Fruit fly (Drosophila melanogaster) whole organism, embryonic: ENCODE measurements around the gene CG31265.

Experiments used
- ATbp ChIP-seq: fragments of 200-800 bp; sonication (Bioruptor generic); optimal IDR thresholded peaks from 2 replicates; lab custom pipeline; 2017; ENCODE audit warnings: missing biosample characterization, mild to moderate bottlenecking, missing genetic modification characterization, missing genetic modification reagents
- Aef1 ChIP-seq: fragments of 200-800 bp; sonication (Bioruptor generic); IDR thresholded peaks from 3 replicates; pipeline ENCODE4 v1.3.6; 2022; ENCODE audit warnings: missing biosample characterization, missing genetic modification characterization
- BEAF-32 ChIP-seq: fragments of 200-800 bp; sonication (Bioruptor generic); optimal IDR thresholded peaks from 3 replicates; lab custom pipeline; 2017; ENCODE audit warnings: missing biosample characterization, missing genetic modification characterization, mild to moderate bottlenecking, moderate library complexity, missing genetic modification reagents
- CG10654 ChIP-seq: fragments of 200-800 bp; sonication (Bioruptor generic); optimal IDR thresholded peaks from 2 replicates; lab custom pipeline; 2016; ENCODE audit warnings: missing biosample characterization, missing genetic modification characterization
- CG11723 ChIP-seq: fragments of 200-800 bp; sonication (Bioruptor generic); optimal IDR thresholded peaks from 2 replicates; lab custom pipeline; 2017; ENCODE audit warnings: missing biosample characterization, mild to moderate bottlenecking, missing genetic modification characterization
- CG13424 ChIP-seq: fragments of 200-800 bp; sonication (Bioruptor generic); optimal IDR thresholded peaks from 2 replicates; lab custom pipeline; 2019; ENCODE audit warnings: missing biosample characterization, mild to moderate bottlenecking, missing genetic modification characterization, moderate library complexity
- CG14014 ChIP-seq: fragments of 200-800 bp; sonication (Bioruptor generic); IDR thresholded peaks from 2 replicates; pipeline ENCODE4 v1.3.6; 2022; ENCODE audit warnings: missing biosample characterization, missing genetic modification characterization
- CG15011 ChIP-seq: fragments of 200-800 bp; sonication (Bioruptor generic); optimal IDR thresholded peaks from 3 replicates; lab custom pipeline; 2018; ENCODE audit warnings: missing biosample characterization, mild to moderate bottlenecking, missing genetic modification characterization
- CG16813 ChIP-seq: fragments of 200-800 bp; sonication (Bioruptor generic); IDR thresholded peaks from 3 replicates; pipeline ENCODE4 v1.3.6; 2022; ENCODE audit warnings: missing biosample characterization, missing genetic modification characterization; ENCODE audit not compliant: partially characterized antibody
- CG18764 ChIP-seq: fragments of 200-800 bp; sonication (Bioruptor generic); optimal IDR thresholded peaks from 3 replicates; lab custom pipeline; 2016; ENCODE audit warnings: missing biosample characterization, missing genetic modification characterization
- CG2875 ChIP-seq: fragments of 200-800 bp; sonication (Bioruptor generic); optimal IDR thresholded peaks from 2 replicates; lab custom pipeline; 2017; ENCODE audit warnings: missing biosample characterization, mild to moderate bottlenecking, missing genetic modification characterization, missing genetic modification reagents
- CG33557 ChIP-seq: fragments of 200-800 bp; sonication (Bioruptor generic); optimal IDR thresholded peaks from 2 replicates; lab custom pipeline; 2019; ENCODE audit warnings: missing biosample characterization, mild to moderate bottlenecking, missing genetic modification characterization, moderate library complexity
- CG3407 ChIP-seq: fragments of 200-800 bp; sonication (Bioruptor generic); optimal IDR thresholded peaks from 2 replicates; lab custom pipeline; 2018; ENCODE audit warnings: missing biosample characterization, mild to moderate bottlenecking, missing genetic modification characterization
- CG34224 ChIP-seq: fragments of 200-800 bp; sonication (Bioruptor generic); IDR thresholded peaks from 3 replicates; pipeline ENCODE4 v1.3.6; 2022; ENCODE audit warnings: missing biosample characterization, missing genetic modification characterization; ENCODE audit not compliant: partially characterized antibody
- CG4328 ChIP-seq: fragments of 200-800 bp; sonication (Bioruptor generic); optimal IDR thresholded peaks from 3 replicates; lab custom pipeline; 2017; ENCODE audit warnings: missing biosample characterization, missing genetic modification reagents, missing genetic modification characterization
- CG5180 ChIP-seq: fragments of 200-800 bp; sonication (Bioruptor generic); optimal IDR thresholded peaks from 3 replicates; lab custom pipeline; 2017; ENCODE audit warnings: missing biosample characterization, missing genetic modification characterization, mild to moderate bottlenecking, moderate library complexity, missing genetic modification reagents
- CG5245 ChIP-seq: fragments of 200-800 bp; sonication (Bioruptor generic); optimal IDR thresholded peaks from 3 replicates; lab custom pipeline; 2016; ENCODE audit warnings: missing biosample characterization, missing genetic modification characterization
- CG9215 ChIP-seq: fragments of 200-800 bp; sonication (Bioruptor generic); IDR thresholded peaks from 2 replicates; pipeline ENCODE4 v1.3.6; 2022; ENCODE audit warnings: missing biosample characterization, missing genetic modification characterization
- CG9437 ChIP-seq: fragments of 200-800 bp; sonication (Bioruptor generic); optimal IDR thresholded peaks from 2 replicates; lab custom pipeline; 2018; ENCODE audit warnings: missing biosample characterization, mild to moderate bottlenecking, missing genetic modification characterization
- CG9609 ChIP-seq: fragments of 200-800 bp; sonication (Bioruptor generic); optimal IDR thresholded peaks from 3 replicates; lab custom pipeline; 2016; ENCODE audit warnings: missing biosample characterization, missing genetic modification characterization
- Dbx ChIP-seq: fragments of 200-800 bp; sonication (Bioruptor generic); IDR thresholded peaks from 3 replicates; pipeline ENCODE4 v1.3.6; 2022; ENCODE audit warnings: missing biosample characterization, missing genetic modification characterization
- Dref ChIP-seq: fragments of 200-800 bp; sonication (Bioruptor generic); IDR thresholded peaks from 2 replicates; pipeline ENCODE4 v1.3.6; 2022; ENCODE audit warnings: missing biosample characterization, missing genetic modification characterization
- E2f1 ChIP-seq: fragments of 200-800 bp; sonication (Bioruptor generic); IDR thresholded peaks from 2 replicates; pipeline ENCODE4 v1.3.6; 2022; ENCODE audit warnings: missing biosample characterization, missing genetic modification characterization
- Fer1 ChIP-seq: fragments of 200-800 bp; sonication (Bioruptor generic); optimal IDR thresholded peaks from 2 replicates; lab custom pipeline; 2017; ENCODE audit warnings: missing biosample characterization, mild to moderate bottlenecking, missing genetic modification characterization
- HLHmδ ChIP-seq: fragments of 200-800 bp; sonication (Bioruptor generic); optimal IDR thresholded peaks from 2 replicates; lab custom pipeline; 2018; ENCODE audit warnings: missing biosample characterization, mild to moderate bottlenecking, missing genetic modification characterization, moderate library complexity
- Hmr ChIP-seq: fragments of 200-800 bp; sonication (Bioruptor generic); optimal IDR thresholded peaks from 3 replicates; lab custom pipeline; 2017; ENCODE audit warnings: mild to moderate bottlenecking, missing biosample characterization, missing genetic modification reagents, missing genetic modification characterization
- MBD-R2 ChIP-seq: fragments of 200-800 bp; sonication (Bioruptor generic); IDR thresholded peaks from 2 replicates; pipeline ENCODE4 v1.3.6; 2022; ENCODE audit warnings: missing biosample characterization, missing genetic modification characterization
- Mad ChIP-seq: fragments of 200-800 bp; sonication (Bioruptor generic); optimal IDR thresholded peaks from 2 replicates; lab custom pipeline; 2016; ENCODE audit warnings: missing biosample characterization, missing genetic modification characterization
- NC2β ChIP-seq: fragments of 200-800 bp; sonication (Bioruptor generic); optimal IDR thresholded peaks from 2 replicates; lab custom pipeline; 2016; ENCODE audit warnings: missing biosample characterization, missing genetic modification characterization
- Opbp ChIP-seq: fragments of 200-800 bp; sonication (Bioruptor generic); IDR thresholded peaks from 3 replicates; pipeline ENCODE4 v1.3.6; 2022; ENCODE audit warnings: missing biosample characterization, missing genetic modification characterization; ENCODE audit not compliant: partially characterized antibody
- Optix ChIP-seq: fragments of 200-800 bp; sonication (Bioruptor generic); IDR thresholded peaks from 3 replicates; pipeline ENCODE4 v1.3.6; 2022; ENCODE audit warnings: missing biosample characterization, missing genetic modification characterization
- Ravus ChIP-seq: fragments of 200-800 bp; sonication (Bioruptor generic); IDR thresholded peaks from 2 replicates; pipeline ENCODE4 v1.3.6; 2022; ENCODE audit warnings: missing biosample characterization, missing genetic modification characterization
- Sox100B ChIP-seq: fragments of 200-800 bp; sonication (Bioruptor generic); optimal IDR thresholded peaks from 3 replicates; lab custom pipeline; 2018; ENCODE audit warnings: missing biosample characterization, mild to moderate bottlenecking, missing genetic modification characterization
- Tbp ChIP-seq: fragments of >200 bp; optimal IDR thresholded peaks from 2 replicates; lab custom pipeline; 2018; ENCODE audit warnings: missing biosample characterization, missing genetic modification characterization
- aop ChIP-seq: fragments of 200-800 bp; sonication (Bioruptor generic); IDR thresholded peaks from 2 replicates; pipeline ENCODE4 v1.3.6; 2022; ENCODE audit warnings: missing biosample characterization, missing genetic modification characterization
- ci ChIP-seq: fragments of 200-800 bp; sonication (Bioruptor generic); IDR thresholded peaks from 3 replicates; pipeline ENCODE4 v1.3.6; 2022; ENCODE audit warnings: missing biosample characterization, missing genetic modification characterization
- cwo ChIP-seq: fragments of 200-800 bp; sonication (Bioruptor generic); optimal IDR thresholded peaks from 3 replicates; lab custom pipeline; 2017; ENCODE audit warnings: missing biosample characterization, missing genetic modification characterization, mild to moderate bottlenecking, moderate library complexity, missing genetic modification reagents
- fd64A ChIP-seq: fragments of 200-800 bp; sonication (Bioruptor generic); optimal IDR thresholded peaks from 3 replicates; lab custom pipeline; 2018; ENCODE audit warnings: missing biosample characterization, mild to moderate bottlenecking, missing genetic modification characterization
- grn ChIP-seq: fragments of 200-800 bp; sonication (Bioruptor generic); optimal IDR thresholded peaks from 3 replicates; lab custom pipeline; 2017; ENCODE audit warnings: missing biosample characterization, missing genetic modification characterization
- gro ChIP-seq: fragments of 200-800 bp; sonication (Bioruptor generic); optimal IDR thresholded peaks from 2 replicates; lab custom pipeline; 2016; ENCODE audit warnings: missing biosample characterization, missing genetic modification characterization
- inv ChIP-seq: fragments of 200-800 bp; sonication (Bioruptor generic); IDR thresholded peaks from 2 replicates; pipeline ENCODE4 v1.3.6; 2022; ENCODE audit warnings: missing biosample characterization, missing genetic modification characterization; ENCODE audit not compliant: partially characterized antibody
- ken ChIP-seq: fragments of 200-800 bp; sonication (Bioruptor generic); IDR thresholded peaks from 3 replicates; pipeline ENCODE4 v1.3.6; 2022; ENCODE audit warnings: missing biosample characterization, missing genetic modification characterization
- lmd ChIP-seq: fragments of 200-800 bp; sonication (Bioruptor generic); IDR thresholded peaks from 2 replicates; pipeline ENCODE4 v1.3.6; 2022; ENCODE audit warnings: missing biosample characterization, missing genetic modification characterization
- p53 ChIP-seq: fragments of 200-800 bp; sonication (Bioruptor generic); optimal IDR thresholded peaks from 2 replicates; lab custom pipeline; 2016; ENCODE audit warnings: missing biosample characterization, missing genetic modification characterization
- salm ChIP-seq: fragments of 200-800 bp; sonication (Bioruptor generic); optimal IDR thresholded peaks from 2 replicates; lab custom pipeline; 2018; ENCODE audit warnings: missing biosample characterization, mild to moderate bottlenecking, missing genetic modification characterization
- shn ChIP-seq: fragments of 200-800 bp; sonication (Bioruptor generic); optimal IDR thresholded peaks from 3 replicates; lab custom pipeline; 2016; ENCODE audit warnings: missing biosample characterization, missing genetic modification characterization
- sna ChIP-seq: fragments of 200-800 bp; sonication (Bioruptor generic); IDR thresholded peaks from 2 replicates; pipeline ENCODE4 v1.3.6; 2022; ENCODE audit warnings: missing biosample characterization, missing genetic modification characterization; ENCODE audit not compliant: partially characterized antibody
- stc ChIP-seq: fragments of 200-800 bp; sonication (Bioruptor generic); IDR thresholded peaks from 2 replicates; pipeline ENCODE4 v1.3.6; 2022; ENCODE audit warnings: missing biosample characterization, missing genetic modification characterization
- unc-4 ChIP-seq: fragments of 200-800 bp; sonication (Bioruptor generic); IDR thresholded peaks from 2 replicates; pipeline ENCODE4 v1.3.6; 2022; ENCODE audit warnings: missing biosample characterization, missing genetic modification characterization; ENCODE audit not compliant: partially characterized antibody
- z ChIP-seq: fragments of 200-800 bp; sonication (Bioruptor generic); IDR thresholded peaks from 3 replicates; pipeline ENCODE4 v1.3.6; 2022; ENCODE audit warnings: missing biosample characterization, missing genetic modification characterization

The CG31265 gene

dm6 chr3R:17149080-17149746 is 21.2 kb downstream of the CG31265 start, which contains the start of the genes m-cup and Det (continued):
- TF ChIP-seq CG33557 (GFP tag; lab: Kevin White, UChicago) = no peak
- no peak for TF ChIP-seq CG18764 (GFP tag; lab: Kevin White, UChicago)
- TF ChIP-seq CG5245 = no peak
- TF ChIP-seq Dref (GFP tag; lab: Robert Waterston, UW) = peak; percentile 69
- no peak for TF ChIP-seq CG9609 (GFP tag; lab: Kevin White, UChicago)
- TF ChIP-seq cwo (GFP tag; lab: Kevin White, UChicago) = no peak
- TF ChIP-seq ATbp (GFP tag; lab: Kevin White, UChicago) = no peak
- peak; percentile 15; the same call in 1 of the 3 replicates for TF ChIP-seq Aef1 (GFP tag; lab: Robert Waterston, UW)
- TF ChIP-seq CG5180 = no peak
- TF ChIP-seq E2f1 (GFP tag; lab: Robert Waterston, UW) = no peak
- TF ChIP-seq CG9215 (GFP tag; lab: Robert Waterston, UW) = no peak
- no peak for TF ChIP-seq ken
- TF ChIP-seq CG4328 = peak; percentile 3
- TF ChIP-seq BEAF-32 (GFP tag; lab: Kevin White, UChicago) = peak; percentile 86
- peak; percentile 29 for TF ChIP-seq Fer1 (GFP tag; lab: Kevin White, UChicago)
- TF ChIP-seq stc (GFP tag; lab: Robert Waterston, UW) = no peak
- peak; percentile 56 for TF ChIP-seq inv (GFP tag; lab: Robert Waterston, UW)
- no peak for TF ChIP-seq CG9437 (GFP tag; lab: Kevin White, UChicago)
- TF ChIP-seq Opbp = peak; percentile 49; the same call in 2 of the 3 replicates
- no peak for TF ChIP-seq CG15011 (GFP tag; lab: Kevin White, UChicago)
- TF ChIP-seq MBD-R2 (GFP tag; lab: Robert Waterston, UW) = peak; percentile 68
- no peak for TF ChIP-seq z
- TF ChIP-seq Sox100B (GFP tag; lab: Kevin White, UChicago) = no peak
- peak; percentile 39; the same call in 2 of the 3 replicates for TF ChIP-seq CG34224
- TF ChIP-seq shn (GFP tag; lab: Kevin White, UChicago) = no peak
- TF ChIP-seq CG2875 = no peak
- no peak for TF ChIP-seq gro (GFP tag; lab: Kevin White, UChicago)
- no peak for TF ChIP-seq CG14014
- no peak for TF ChIP-seq CG10654
- no peak for TF ChIP-seq Dbx (GFP tag; lab: Robert Waterston, UW)
- no peak for TF ChIP-seq Tbp
- TF ChIP-seq CG16813 (GFP tag; lab: Robert Waterston, UW) = peak; percentile 79
- TF ChIP-seq HLHmδ (GFP tag; lab: Kevin White, UChicago) = no peak
- TF ChIP-seq NC2β = no peak
- no peak for TF ChIP-seq CG3407 (GFP tag; lab: Kevin White, UChicago)
- no peak for TF ChIP-seq CG11723 (GFP tag; lab: Kevin White, UChicago)
- peak; percentile 43; the same call in 1 of the 2 replicates for TF ChIP-seq sna
- peak; percentile 81 for TF ChIP-seq unc-4 (GFP tag; lab: Robert Waterston, UW)
- TF ChIP-seq aop (GFP tag; lab: Robert Waterston, UW) = no peak
- no peak for TF ChIP-seq salm (tag; lab: Kevin White, UChicago)
- TF ChIP-seq p53 (GFP tag; lab: Kevin White, UChicago) = no peak
- TF ChIP-seq lmd (GFP tag; lab: Robert Waterston, UW) = no peak
- TF ChIP-seq Optix = no peak
- peak; percentile 23 for TF ChIP-seq Hmr (GFP tag; lab: Kevin White, UChicago)
- no peak for TF ChIP-seq ci (GFP tag; lab: Robert Waterston, UW)
- no peak for TF ChIP-seq fd64A
- TF ChIP-seq CG13424 (tag; lab: Kevin White, UChicago) = peak; percentile 28
- TF ChIP-seq Mad = no peak
- no peak for TF ChIP-seq grn (GFP tag; lab: Kevin White, UChicago)
- TF ChIP-seq Ravus = no peak
